Fruit fly (Drosophila melanogaster) whole organism, embryonic: ENCODE data around the gene CG13409.
A peak's percentile ranks its signal among the peaks of the same experiment; 100 is the strongest.

Experiments
- Asciz ChIP-seq: fragments of 200-800 bp; sonication (Bioruptor generic); optimal IDR thresholded peaks from 2 replicates; lab custom pipeline; 2017; ENCODE audit warnings: missing biosample characterization, mild to moderate bottlenecking, missing genetic modification characterization, missing genetic modification reagents
- CG10147 ChIP-seq: fragments of 200-800 bp; sonication (Bioruptor generic); optimal IDR thresholded peaks from 2 replicates; lab custom pipeline; 2019; ENCODE audit warnings: missing biosample characterization, mild to moderate bottlenecking, missing genetic modification characterization, moderate library complexity
- CG10366 ChIP-seq: fragments of 200-800 bp; sonication (Bioruptor generic); IDR thresholded peaks from 2 replicates; pipeline ENCODE4 v1.3.6; 2022; ENCODE audit warnings: missing biosample characterization, missing genetic modification characterization
- CG1233 ChIP-seq: fragments of 200-800 bp; sonication (Bioruptor generic); optimal IDR thresholded peaks from 4 replicates; lab custom pipeline; 2018; ENCODE audit warnings: missing biosample characterization, mild to moderate bottlenecking, missing genetic modification characterization
- CG13624 ChIP-seq: fragments of 200-800 bp; sonication (Bioruptor generic); optimal IDR thresholded peaks from 2 replicates; lab custom pipeline; 2016; ENCODE audit warnings: missing biosample characterization, missing genetic modification characterization
- CG14441 ChIP-seq: fragments of 200-800 bp; sonication (Bioruptor generic); IDR thresholded peaks from 2 replicates; pipeline ENCODE4 v1.3.6; 2022; ENCODE audit warnings: missing biosample characterization, missing genetic modification characterization
- CG15696 ChIP-seq: fragments of 200-800 bp; sonication (Bioruptor generic); optimal IDR thresholded peaks from 2 replicates; lab custom pipeline; 2019; ENCODE audit warnings: missing biosample characterization, mild to moderate bottlenecking, missing genetic modification characterization, moderate library complexity
- CG17361 ChIP-seq: fragments of 200-800 bp; sonication (Bioruptor generic); IDR thresholded peaks from 3 replicates; pipeline ENCODE4 v1.3.6; 2022; ENCODE audit warnings: missing biosample characterization, missing genetic modification characterization
- CG1832 ChIP-seq: fragments of 200-800 bp; sonication (Bioruptor generic); optimal IDR thresholded peaks from 2 replicates; lab custom pipeline; 2017; ENCODE audit warnings: missing biosample characterization, mild to moderate bottlenecking, missing genetic modification characterization, inconsistent platforms
- CG18599 ChIP-seq: fragments of 200-800 bp; sonication (Bioruptor generic); optimal IDR thresholded peaks from 3 replicates; lab custom pipeline; 2017; ENCODE audit warnings: missing biosample characterization, missing genetic modification characterization, mild to moderate bottlenecking, moderate library complexity, missing genetic modification reagents
- CG2129 ChIP-seq: fragments of 200-800 bp; sonication (Bioruptor generic); IDR thresholded peaks from 2 replicates; pipeline ENCODE4 v1.3.6; 2022; ENCODE audit warnings: missing biosample characterization, missing genetic modification characterization; ENCODE audit not compliant: partially characterized antibody
- CG2678 ChIP-seq: fragments of 200-800 bp; sonication (Bioruptor generic); optimal IDR thresholded peaks from 3 replicates; lab custom pipeline; 2019; ENCODE audit warnings: missing biosample characterization, mild to moderate bottlenecking, missing genetic modification characterization, moderate library complexity
- CG2712 ChIP-seq: fragments of 200-800 bp; optimal IDR thresholded peaks from 3 replicates; lab custom pipeline; 2019; ENCODE audit warnings: missing biosample characterization, mild to moderate bottlenecking, missing genetic modification characterization, moderate library complexity
- CG2889 ChIP-seq: fragments of 200-800 bp; sonication (Bioruptor generic); IDR thresholded peaks from 3 replicates; pipeline ENCODE4 v1.3.6; 2022; ENCODE audit warnings: missing biosample characterization, missing genetic modification characterization
- CG30403 ChIP-seq: fragments of 200-800 bp; sonication (Bioruptor generic); optimal IDR thresholded peaks from 3 replicates; lab custom pipeline; 2016; ENCODE audit warnings: missing biosample characterization, missing genetic modification characterization
- CG33213 ChIP-seq: fragments of 200-800 bp; sonication (Bioruptor generic); optimal IDR thresholded peaks from 3 replicates; lab custom pipeline; 2016; ENCODE audit warnings: missing biosample characterization, missing genetic modification characterization
- CG4404 ChIP-seq: fragments of 200-800 bp; sonication (Bioruptor generic); IDR thresholded peaks from 2 replicates; pipeline ENCODE4 v1.3.6; 2022; ENCODE audit warnings: missing biosample characterization, missing genetic modification characterization
- CG4617 ChIP-seq: fragments of 200-800 bp; sonication (Bioruptor generic); optimal IDR thresholded peaks from 3 replicates; lab custom pipeline; 2016; ENCODE audit warnings: missing biosample characterization, missing genetic modification characterization, borderline replicate concordance
- CG5953 ChIP-seq: fragments of 200-800 bp; sonication (Bioruptor generic); IDR thresholded peaks from 2 replicates; pipeline ENCODE4 v1.3.6; 2022; ENCODE audit warnings: missing biosample characterization, missing genetic modification characterization
- CG6254 ChIP-seq: fragments of 200-800 bp; sonication (Bioruptor generic); optimal IDR thresholded peaks from 3 replicates; lab custom pipeline; 2017; ENCODE audit warnings: mild to moderate bottlenecking, missing biosample characterization, missing genetic modification reagents, missing genetic modification characterization
- D ChIP-seq, 2 experiments: fragments of 200-800 bp in 1 of 2; fragments of >200 bp in 1 of 2; sonication (Bioruptor generic) in 1 of 2; optimal IDR thresholded peaks; 2 replicates in 1 of 2; 3 replicates in 1 of 2; lab custom pipeline; 2017; ENCODE audit warnings: mild to moderate bottlenecking in 1 of 2, missing biosample characterization in 1 of 2, missing genetic modification characterization in 1 of 2, missing genetic modification reagents in 1 of 2
- ERR ChIP-seq: fragments of 200-800 bp; sonication (Bioruptor generic); optimal IDR thresholded peaks from 2 replicates; lab custom pipeline; 2016; ENCODE audit warnings: missing biosample characterization, missing genetic modification characterization
- Eip74EF ChIP-seq, 2 experiments: fragments of 200-800 bp in 1 of 2; fragments of >200 bp in 1 of 2; sonication (Bioruptor generic) in 1 of 2; optimal IDR thresholded peaks; 2 replicates each; lab custom pipeline; 2017 to 2019; ENCODE audit warnings: missing biosample characterization in 2 of 2, missing genetic modification characterization in 2 of 2, mild to moderate bottlenecking in 1 of 2, moderate library complexity in 1 of 2
- Elba2 ChIP-seq: fragments of 200-800 bp; sonication (Bioruptor generic); optimal IDR thresholded peaks from 3 replicates; lab custom pipeline; 2016; ENCODE audit warnings: missing biosample characterization, missing genetic modification characterization
- GATAe ChIP-seq: fragments of 200-800 bp; sonication (Bioruptor generic); conservative IDR thresholded peaks from 2 replicates; pipeline ENCODE4 v1.3.6; 2022; ENCODE audit warnings: missing biosample characterization, missing genetic modification characterization
- HLH3B ChIP-seq: fragments of 200-800 bp; sonication (Bioruptor generic); IDR thresholded peaks from 2 replicates; pipeline ENCODE4 v1.3.6; 2022; ENCODE audit warnings: missing biosample characterization, missing genetic modification characterization
- HLH4C ChIP-seq: fragments of 200-800 bp; sonication (Bioruptor generic); IDR thresholded peaks from 3 replicates; pipeline ENCODE4 v1.3.6; 2022; ENCODE audit warnings: missing biosample characterization, missing genetic modification characterization; ENCODE audit not compliant: partially characterized antibody
- HLH54F ChIP-seq: fragments of 200-800 bp; sonication (Bioruptor generic); optimal IDR thresholded peaks from 3 replicates; lab custom pipeline; 2016; ENCODE audit warnings: missing biosample characterization, missing genetic modification characterization
- Hand ChIP-seq: fragments of 200-800 bp; sonication (Bioruptor generic); optimal IDR thresholded peaks from 2 replicates; lab custom pipeline; 2017; ENCODE audit warnings: mild to moderate bottlenecking, missing biosample characterization, missing genetic modification reagents, missing genetic modification characterization
- MBD-R2 ChIP-seq: fragments of 200-800 bp; sonication (Bioruptor generic); IDR thresholded peaks from 2 replicates; pipeline ENCODE4 v1.3.6; 2022; ENCODE audit warnings: missing biosample characterization, missing genetic modification characterization
- Spps ChIP-seq: fragments of 200-800 bp; sonication (Bioruptor generic); optimal IDR thresholded peaks from 2 replicates; lab custom pipeline; 2018; ENCODE audit warnings: missing biosample characterization, mild to moderate bottlenecking, missing genetic modification characterization
- TFAM ChIP-seq: fragments of 200-800 bp; sonication (Bioruptor generic); optimal IDR thresholded peaks from 2 replicates; lab custom pipeline; 2017; ENCODE audit warnings: missing biosample characterization, missing genetic modification characterization, inconsistent platforms
- Trl ChIP-seq, 3 experiments: fragments of >200 bp in 2 of 3; fragments of 200-800 bp in 1 of 3; sonication (Bioruptor generic) in 1 of 3; optimal IDR thresholded peaks; 2 replicates in 1 of 3; 3 replicates in 2 of 3; lab custom pipeline; 2016 to 2017; ENCODE audit warnings: missing biosample characterization in 1 of 3, missing genetic modification characterization in 1 of 3
- ap ChIP-seq: fragments of 200-800 bp; sonication (Bioruptor generic); IDR thresholded peaks from 2 replicates; pipeline ENCODE4 v1.3.6; 2022; ENCODE audit warnings: missing biosample characterization, missing genetic modification characterization
- bowl ChIP-seq: fragments of 200-800 bp; sonication (Bioruptor generic); IDR thresholded peaks from 2 replicates; pipeline ENCODE4 v1.3.6; 2022; ENCODE audit warnings: missing biosample characterization, missing genetic modification characterization
- br ChIP-seq: fragments of >200 bp; optimal IDR thresholded peaks from 2 replicates; lab custom pipeline; 2017
- cato ChIP-seq: fragments of 200-800 bp; sonication (Bioruptor generic); optimal IDR thresholded peaks from 2 replicates; lab custom pipeline; 2016; ENCODE audit warnings: missing biosample characterization, missing genetic modification characterization, borderline replicate concordance
- chinmo ChIP-seq: fragments of 200-800 bp; sonication (Bioruptor generic); IDR thresholded peaks from 4 replicates; pipeline ENCODE4 v1.3.6; 2022; ENCODE audit warnings: missing biosample characterization, missing genetic modification characterization; ENCODE audit not compliant: partially characterized antibody
- danr ChIP-seq: fragments of 200-800 bp; sonication (Bioruptor generic); IDR thresholded peaks from 2 replicates; pipeline ENCODE4 v1.3.6; 2022; ENCODE audit warnings: missing biosample characterization, missing genetic modification characterization
- emc ChIP-seq: fragments of 200-800 bp; sonication (Bioruptor generic); optimal IDR thresholded peaks from 2 replicates; lab custom pipeline; 2016; ENCODE audit warnings: missing biosample characterization, missing genetic modification characterization
- gem ChIP-seq: fragments of 200-800 bp; sonication (Bioruptor generic); optimal IDR thresholded peaks from 2 replicates; lab custom pipeline; 2019; ENCODE audit warnings: missing biosample characterization, mild to moderate bottlenecking, missing genetic modification characterization, moderate library complexity
- ken ChIP-seq: fragments of 200-800 bp; sonication (Bioruptor generic); IDR thresholded peaks from 3 replicates; pipeline ENCODE4 v1.3.6; 2022; ENCODE audit warnings: missing biosample characterization, missing genetic modification characterization
- nerfin-1 ChIP-seq: fragments of 200-800 bp; sonication (Bioruptor generic); optimal IDR thresholded peaks from 3 replicates; lab custom pipeline; 2019; ENCODE audit warnings: missing biosample characterization, mild to moderate bottlenecking, missing genetic modification characterization, moderate library complexity
- p53 ChIP-seq: fragments of 200-800 bp; sonication (Bioruptor generic); optimal IDR thresholded peaks from 2 replicates; lab custom pipeline; 2016; ENCODE audit warnings: missing biosample characterization, missing genetic modification characterization
- pros ChIP-seq: fragments of 200-800 bp; sonication (Bioruptor generic); optimal IDR thresholded peaks from 3 replicates; lab custom pipeline; 2019; ENCODE audit warnings: missing biosample characterization, mild to moderate bottlenecking, missing genetic modification characterization, moderate library complexity
- pum ChIP-seq: fragments of 200-800 bp; sonication (Bioruptor generic); optimal IDR thresholded peaks from 2 replicates; lab custom pipeline; 2016; ENCODE audit warnings: missing biosample characterization, missing genetic modification characterization
- row ChIP-seq: fragments of 200-800 bp; sonication (Bioruptor generic); IDR thresholded peaks from 3 replicates; pipeline ENCODE4 v1.3.6; 2022; ENCODE audit warnings: missing biosample characterization, missing genetic modification characterization
- shn ChIP-seq: fragments of 200-800 bp; sonication (Bioruptor generic); optimal IDR thresholded peaks from 3 replicates; lab custom pipeline; 2016; ENCODE audit warnings: missing biosample characterization, missing genetic modification characterization
- slou ChIP-seq: fragments of 200-800 bp; sonication (Bioruptor generic); optimal IDR thresholded peaks from 3 replicates; lab custom pipeline; 2016; ENCODE audit warnings: missing biosample characterization, missing genetic modification characterization
- tx ChIP-seq: fragments of 200-800 bp; sonication (Bioruptor generic); optimal IDR thresholded peaks from 2 replicates; lab custom pipeline; 2016; ENCODE audit warnings: missing biosample characterization, missing genetic modification characterization

The CG13409 gene

DNA sequence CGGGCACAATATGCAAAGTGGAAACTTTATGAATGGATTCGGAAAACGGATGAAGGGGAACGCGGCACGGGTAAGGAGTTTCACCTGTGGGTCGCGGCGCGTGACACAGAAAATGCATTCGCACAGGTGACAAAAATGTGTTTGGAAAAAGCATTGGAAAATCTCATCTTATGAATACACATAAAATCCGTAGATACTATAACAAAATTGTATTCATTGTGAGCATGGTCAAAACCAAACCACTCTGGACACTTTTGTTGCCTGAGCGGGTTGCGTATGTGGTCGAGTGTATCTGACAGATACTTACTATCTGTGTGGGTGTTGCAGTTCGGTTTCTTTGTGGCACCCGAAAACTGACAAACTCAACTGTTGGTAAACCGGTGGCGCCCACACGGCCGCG lies 7.8 kb upstream of the CG13409 start (continued):
- TF ChIP-seq CG15696 (tag; lab: Kevin White, UChicago) (no peak), bowl (GFP tag; lab: Robert Waterston, UW) (peak; percentile 62; the same call in 1 of the 2 replicates), danr (GFP tag; lab: Robert Waterston, UW) (no peak), ken (GFP tag; lab: Robert Waterston, UW) (peak; percentile 61; the same call in 1 of the 3 replicates), Elba2 (GFP tag; lab: Kevin White, UChicago) (no peak), CG10147 (no peak), CG1832 (no peak), CG4404 (peak; percentile 49), Trl (optimal IDR thresholded peaks at IDR 0.05; lab: Kevin White, UChicago) (no peak), Trl (GFP tag; optimal IDR thresholded peaks at IDR 0.05; lab: Kevin White, UChicago) (no peak), D (optimal IDR thresholded peaks at IDR 0.05; lab: Kevin White, UChicago) (no peak), D (GFP tag; optimal IDR thresholded peaks at IDR 0.05; lab: Kevin White, UChicago) (no peak), TFAM (GFP tag; lab: Kevin White, UChicago) (no peak), nerfin-1 (no peak), CG10366 (GFP tag; lab: Robert Waterston, UW) (peak; percentile 57), CG2889 (GFP tag; lab: Robert Waterston, UW) (no peak), CG2678 (tag; lab: Kevin White, UChicago) (no peak), CG33213 (GFP tag; lab: Kevin White, UChicago) (no peak), CG14441 (GFP tag; lab: Robert Waterston, UW) (peak; percentile 51), ap (peak; percentile 70), p53 (GFP tag; lab: Kevin White, UChicago) (no peak), br (lab: Kevin White, UChicago) (no peak), Asciz (GFP tag; lab: Kevin White, UChicago) (no peak), gem (tag; lab: Kevin White, UChicago) (no peak), cato (GFP tag; lab: Kevin White, UChicago) (no peak), CG2712 (tag; lab: Kevin White, UChicago) (peak; percentile 63), emc (GFP tag; lab: Kevin White, UChicago) (no peak), tx (no peak), MBD-R2 (GFP tag; lab: Robert Waterston, UW) (no peak), CG17361 (0 out of 3 replicates have a peak, but pooled peaks have one; percentile 42), CG4617 (GFP tag; lab: Kevin White, UChicago) (no peak), CG18599 (GFP tag; lab: Kevin White, UChicago) (no peak), GATAe (no peak), CG13624 (GFP tag; lab: Kevin White, UChicago) (peak; percentile 2), HLH4C (GFP tag; lab: Robert Waterston, UW) (no peak), Hand (GFP tag; lab: Kevin White, UChicago) (no peak), pum (GFP tag; lab: Kevin White, UChicago) (peak; percentile 33), shn (GFP tag; lab: Kevin White, UChicago) (no peak), CG30403 (GFP tag; lab: Kevin White, UChicago) (peak; percentile 38), slou (GFP tag; lab: Kevin White, UChicago) (no peak), HLH54F (GFP tag; lab: Kevin White, UChicago) (no peak), CG1233 (peak; percentile 24), Spps (tag; lab: Kevin White, UChicago) (no peak), row (GFP tag; lab: Robert Waterston, UW) (peak; percentile 78), chinmo (GFP tag; lab: Robert Waterston, UW) (no peak), CG2129 (no peak), ERR (GFP tag; lab: Kevin White, UChicago) (no peak), CG6254 (GFP tag; lab: Kevin White, UChicago) (no peak), HLH3B (GFP tag; lab: Robert Waterston, UW) (peak; percentile 82), Eip74EF (GFP tag; optimal IDR thresholded peaks at IDR 0.05; lab: Kevin White, UChicago) (no peak), CG5953 (GFP tag; lab: Robert Waterston, UW) (peak; percentile 70), pros (peak; percentile 4)
